Worm (Caenorhabditis elegans): ENCODE measurements around the gene Y105C5B.17.

DNA sequence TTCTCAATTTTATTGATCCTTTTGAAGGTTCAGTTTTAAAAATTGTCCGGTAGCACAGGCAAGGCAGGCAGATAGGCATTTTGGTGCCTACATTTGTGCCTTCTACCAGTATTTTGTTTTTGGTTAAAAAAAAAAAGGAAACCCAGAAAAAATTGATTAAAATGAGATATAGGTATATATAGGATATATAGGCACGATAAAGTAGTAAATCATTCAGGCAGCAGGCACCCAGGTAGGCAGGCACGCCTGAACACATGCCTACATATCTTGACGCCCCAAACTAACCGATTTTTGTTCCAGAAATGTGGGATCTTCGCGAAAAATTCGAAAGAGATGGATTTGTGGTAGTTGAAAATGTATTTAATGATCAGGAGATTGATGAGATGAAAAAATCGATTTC lies 32.6 kb upstream of the Y105C5B.17 start, which contains the start of gene Y105C5B.9:
- TF ChIP-seq mxl-3 (GFP tag; optimal IDR thresholded peaks at IDR 0.05) (no peak), egl-27 (tag; optimal IDR thresholded peaks at IDR 0.05) (no peak), pqm-1 (tag; optimal IDR thresholded peaks at IDR 0.05) (no peak), lin-13 (GFP tag; optimal IDR thresholded peaks at IDR 0.05) (no peak), ces-1 (GFP tag; optimal IDR thresholded peaks at IDR 0.05) (no peak)

Measured in whole organism, L4 larva.